Worm (Caenorhabditis elegans) whole organism, mixed stage, embryonic: ENCODE results near the gene Y75B12B.3.

Experiments used
- elt-3 ChIP-seq: fragments of 150-350 bp; optimal IDR thresholded peaks from 2 replicates; lab custom pipeline; 2014; ENCODE audit warnings: missing biosample characterization, missing genetic modification characterization
- flh-1 ChIP-seq: fragments of 200-800 bp; sonication (Bioruptor generic); optimal IDR thresholded peaks from 2 replicates; lab custom pipeline; 2018; ENCODE audit warnings: mild to moderate bottlenecking, missing genetic modification characterization, moderate library complexity, missing compliant biosample characterization
- mab-5 ChIP-seq: fragments of 150-350 bp; optimal IDR thresholded peaks from 2 replicates; lab custom pipeline; 2014; ENCODE audit warnings: missing biosample characterization, missing genetic modification characterization
- nhr-12 ChIP-seq: fragments of 150-350 bp; optimal IDR thresholded peaks from 2 replicates; lab custom pipeline; 2014; ENCODE audit warnings: missing biosample characterization, missing genetic modification characterization
- nhr-237 ChIP-seq: fragments of 150-350 bp; optimal IDR thresholded peaks from 2 replicates; lab custom pipeline; 2014; ENCODE audit warnings: missing biosample characterization, missing genetic modification characterization
- nhr-28 ChIP-seq: fragments of 150-350 bp; optimal IDR thresholded peaks from 2 replicates; lab custom pipeline; 2014; ENCODE audit warnings: missing biosample characterization, missing genetic modification characterization
- pha-4 ChIP-seq: fragments of 150-350 bp; optimal IDR thresholded peaks from 2 replicates; lab custom pipeline; 2018; ENCODE audit warnings: missing biosample characterization, missing genetic modification reagents, missing genetic modification characterization
- sem-2 ChIP-seq: fragments of 200-800 bp; sonication (Bioruptor generic); optimal IDR thresholded peaks from 2 replicates; lab custom pipeline; 2018; ENCODE audit warnings: mild to moderate bottlenecking, missing genetic modification characterization, missing compliant biosample characterization
- snpc-4 ChIP-seq: fragments of 150-350 bp; optimal IDR thresholded peaks from 2 replicates; lab custom pipeline; 2014; ENCODE audit warnings: missing biosample characterization, missing genetic modification characterization
- unc-62 ChIP-seq: fragments of 150-350 bp; optimal IDR thresholded peaks from 2 replicates; lab custom pipeline; 2014; ENCODE audit warnings: missing biosample characterization, missing genetic modification reagents, missing genetic modification characterization

ce11 chrV:15150661-15151060 lies 35.4 kb downstream of the Y75B12B.3 start, which contains the start of gene T09F5.2:
- no peak for TF ChIP-seq flh-1 (GFP tag; lab: Kevin White, UChicago)
- no peak for TF ChIP-seq elt-3 (tag; lab: Kevin White, UChicago)
- no peak for TF ChIP-seq pha-4 (tag; lab: Kevin White, UChicago)
- TF ChIP-seq nhr-12 (tag; lab: Kevin White, UChicago) = no peak
- TF ChIP-seq unc-62 = no peak
- TF ChIP-seq nhr-237 (tag; lab: Kevin White, UChicago) = no peak
- no peak for TF ChIP-seq nhr-28 (tag; lab: Kevin White, UChicago)
- no peak for TF ChIP-seq sem-2 (GFP tag; lab: Kevin White, UChicago)
- TF ChIP-seq snpc-4 (tag; lab: Kevin White, UChicago) = no peak
- no peak for TF ChIP-seq mab-5 (tag; lab: Kevin White, UChicago)
